Fruit fly (Drosophila melanogaster): Measurements from ENCODE around the gene Cyp28a5.
A peak's percentile ranks its signal among the peaks of the same experiment; 100 is the strongest.

Cyp28a5 gene

dm6 chr2L:14015109-14015508 lies 38.0 kb downstream of the Cyp28a5 start (continued):
- TF ChIP-seq mirr (GFP tag; optimal IDR thresholded peaks at IDR 0.05) (peak; percentile 60), cg (GFP tag; optimal IDR thresholded peaks at IDR 0.05) (no peak), Hey (tag; optimal IDR thresholded peaks at IDR 0.05) (no peak), CG32767 (GFP tag; IDR thresholded peaks at IDR 0.05) (no peak), Hr78 (GFP tag; optimal IDR thresholded peaks at IDR 0.05) (no peak), Deaf1 (tag; optimal IDR thresholded peaks at IDR 0.05) (no peak), CG1529 (GFP tag; optimal IDR thresholded peaks at IDR 0.05) (no peak), sd (tag; optimal IDR thresholded peaks at IDR 0.05) (peak; percentile 86), gfzf (GFP tag; optimal IDR thresholded peaks at IDR 0.05) (no peak), Dll (GFP tag; IDR thresholded peaks at IDR 0.05; ENCODE audit: partially characterized antibody) (no peak), Chrac-16 (GFP tag; optimal IDR thresholded peaks at IDR 0.05) (no peak), eve (GFP tag; optimal IDR thresholded peaks at IDR 0.05) (peak in 1 of 2 experiments; percentile 36), CG14014 (GFP tag; IDR thresholded peaks at IDR 0.05) (no peak), CG34224 (GFP tag; IDR thresholded peaks at IDR 0.05; ENCODE audit: partially characterized antibody) (no peak), Sox102F (GFP tag; optimal IDR thresholded peaks at IDR 0.05) (no peak), Doc3 (GFP tag; IDR thresholded peaks at IDR 0.05; ENCODE audit: partially characterized antibody) (no peak), br (optimal IDR thresholded peaks at IDR 0.05) (no peak), Atf-2 (GFP tag; optimal IDR thresholded peaks at IDR 0.05) (no peak), sr (GFP tag; IDR thresholded peaks at IDR 0.05) (no peak), CG10979 (tag; optimal IDR thresholded peaks at IDR 0.05) (no peak), Scr (GFP tag; IDR thresholded peaks at IDR 0.05; ENCODE audit: partially characterized antibody) (no peak), ase (GFP tag; IDR thresholded peaks at IDR 0.05) (no peak), Bteb2 (GFP tag; optimal IDR thresholded peaks at IDR 0.05) (no peak), CG14860 (GFP tag; IDR thresholded peaks at IDR 0.05; ENCODE audit: partially characterized antibody) (no peak), z (GFP tag; IDR thresholded peaks at IDR 0.05) (no peak), Aef1 (GFP tag; IDR thresholded peaks at IDR 0.05) (no peak), unpg (GFP tag; optimal IDR thresholded peaks at IDR 0.05) (no peak), CG13424 (tag; optimal IDR thresholded peaks at IDR 0.05) (no peak), CG2116 (GFP tag; optimal IDR thresholded peaks at IDR 0.05) (no peak), lab (GFP tag; optimal IDR thresholded peaks at IDR 0.05) (no peak), chm (GFP tag; IDR thresholded peaks at IDR 0.05) (no peak), mam (GFP tag; optimal IDR thresholded peaks at IDR 0.05) (no peak), CG9437 (GFP tag; optimal IDR thresholded peaks at IDR 0.05) (no peak), aop (GFP tag; IDR thresholded peaks at IDR 0.05) (no peak), sqz (GFP tag; optimal IDR thresholded peaks at IDR 0.05) (no peak), zen (tag; optimal IDR thresholded peaks at IDR 0.05) (no peak)

dm6 chr2L:14019654-14020053 lies 42.6 kb downstream of the Cyp28a5 start:
- TF ChIP-seq Fer1 (GFP tag; optimal IDR thresholded peaks at IDR 0.05), result no peak
- TF ChIP-seq CG9609 (GFP tag; optimal IDR thresholded peaks at IDR 0.05), result no peak
- no peak for TF ChIP-seq NfI (GFP tag; optimal IDR thresholded peaks at IDR 0.05)
- no peak for TF ChIP-seq CG16815 (GFP tag; optimal IDR thresholded peaks at IDR 0.05)
- TF ChIP-seq Gug (GFP tag; IDR thresholded peaks at IDR 0.05), result no peak
- peak; percentile 58 for TF ChIP-seq Med (GFP tag)
- no peak for TF ChIP-seq tio (GFP tag; optimal IDR thresholded peaks at IDR 0.05)
- TF ChIP-seq mirr (GFP tag; optimal IDR thresholded peaks at IDR 0.05), result no peak
- TF ChIP-seq Oaz (GFP tag; IDR thresholded peaks at IDR 0.05), result no peak
- TF ChIP-seq fd102C (GFP tag; optimal IDR thresholded peaks at IDR 0.05), result no peak
- no peak for TF ChIP-seq CoRest (tag; optimal IDR thresholded peaks at IDR 0.05)
- TF ChIP-seq stc (GFP tag; IDR thresholded peaks at IDR 0.05), result no peak
- no peak for TF ChIP-seq CG14965 (GFP tag; optimal IDR thresholded peaks at IDR 0.05; ENCODE audit: borderline replicate concordance)
- 0 out of 3 replicates have a peak, but pooled peaks have one; percentile 14 for TF ChIP-seq ken (GFP tag; IDR thresholded peaks at IDR 0.05)
- peak; percentile 89 for TF ChIP-seq CG8478 (optimal IDR thresholded peaks at IDR 0.05)
- 0 out of 3 replicates have a peak, but pooled peaks have one; percentile 24 for TF ChIP-seq Dbx (GFP tag; IDR thresholded peaks at IDR 0.05)
- TF ChIP-seq CG14441 (GFP tag; IDR thresholded peaks at IDR 0.05), result no peak
- TF ChIP-seq Ets65A (GFP tag), result peak; percentile 73
- TF ChIP-seq BEAF-32 (GFP tag; optimal IDR thresholded peaks at IDR 0.05), result no peak
